Worm (Caenorhabditis elegans) whole organism, midembryonic: ENCODE measurements around the gene F32D8.4.

Experiments
- T22C8.4 ChIP-seq: fragments of 200-800 bp; sonication (Bioruptor generic); IDR thresholded peaks from 2 replicates; pipeline ENCODE4 v1.3.6; 2022; ENCODE audit warnings: missing genetic modification characterization, missing compliant biosample characterization
- cog-1 ChIP-seq: sonication (generic microtip); optimal IDR thresholded peaks from 2 replicates; lab custom pipeline; 2016; ENCODE audit warnings: missing genetic modification characterization, missing compliant biosample characterization
- flt-1 ChIP-seq: fragments of 200-800 bp; sonication (Bioruptor generic); IDR thresholded peaks from 2 replicates; pipeline ENCODE4 v1.3.6; 2022; ENCODE audit warnings: missing genetic modification characterization, missing compliant biosample characterization
- klf-2 ChIP-seq: fragments of 200-800 bp; sonication (Bioruptor generic); conservative IDR thresholded peaks from 2 replicates; pipeline ENCODE4 v1.3.6; 2022; ENCODE audit warnings: missing genetic modification reagents, missing genetic modification characterization, missing compliant biosample characterization
- med-1 ChIP-seq: sonication (generic microtip); optimal IDR thresholded peaks from 2 replicates; lab custom pipeline; 2017; ENCODE audit warnings: missing genetic modification characterization, mild to moderate bottlenecking, missing compliant biosample characterization, antibody characterized with exemption, missing genetic modification reagents; ENCODE audit not compliant: insufficient read depth
- ref-1 ChIP-seq: fragments of 200-800 bp; sonication (Bioruptor generic); conservative IDR thresholded peaks from 2 replicates; pipeline ENCODE4 v1.3.6; 2022; ENCODE audit warnings: missing genetic modification reagents, missing genetic modification characterization, missing compliant biosample characterization
- tab-1 ChIP-seq: fragments of 200-800 bp; sonication (Bioruptor generic); IDR thresholded peaks from 2 replicates; pipeline ENCODE4 v1.3.6; 2022; ENCODE audit warnings: missing genetic modification characterization, missing compliant biosample characterization
- ztf-23 ChIP-seq: fragments of 200-800 bp; sonication (Bioruptor generic); IDR thresholded peaks from 2 replicates; pipeline ENCODE4 v1.3.6; 2022; ENCODE audit warnings: missing genetic modification reagents, missing genetic modification characterization, missing compliant biosample characterization
- ztf-29 ChIP-seq: fragments of 200-800 bp; sonication (Bioruptor generic); IDR thresholded peaks from 2 replicates; pipeline ENCODE4 v1.3.6; 2022; ENCODE audit warnings: missing genetic modification reagents, missing genetic modification characterization, missing compliant biosample characterization

F32D8.4 gene

ce11 chrV:10890980-10891379, 2.4 kb downstream of the F32D8.4 start, which contains the start of gene F32D8.12:
F32D8.12 (minus strand) TSS chrV:10891027.
- no peak for TF ChIP-seq klf-2 (GFP tag; lab: Robert Waterston, UW)
- no peak for TF ChIP-seq T22C8.4 (GFP tag; lab: Robert Waterston, UW)
- no peak for TF ChIP-seq ref-1 (GFP tag; lab: Robert Waterston, UW)
- TF ChIP-seq ztf-29, result no peak
- no peak for TF ChIP-seq tab-1 (GFP tag; lab: Robert Waterston, UW)
- no peak for TF ChIP-seq cog-1
- no peak for TF ChIP-seq ztf-23 (GFP tag; lab: Robert Waterston, UW)
- no peak for TF ChIP-seq flt-1 (GFP tag; lab: Robert Waterston, UW)
- no peak for TF ChIP-seq med-1 (GFP tag; lab: Kevin White, UChicago)

- no peak for TF ChIP-seq T22C8.4 (GFP tag; lab: Robert Waterston, UW)
- no peak for TF ChIP-seq cog-1
- no peak for TF ChIP-seq ztf-23 (GFP tag; lab: Robert Waterston, UW)
- no peak for TF ChIP-seq flt-1 (GFP tag; lab: Robert Waterston, UW)
- no peak for TF ChIP-seq klf-2 (GFP tag; lab: Robert Waterston, UW)
- TF ChIP-seq tab-1 (GFP tag; lab: Robert Waterston, UW), result no peak
- no peak for TF ChIP-seq ztf-29
- TF ChIP-seq ref-1 (GFP tag; lab: Robert Waterston, UW), result no peak
- TF ChIP-seq med-1 (GFP tag; lab: Kevin White, UChicago), result no peak
These were observed 3.6 kb downstream of the F32D8.4 start for ce11 chrV:10889774-10890173.

DNA sequence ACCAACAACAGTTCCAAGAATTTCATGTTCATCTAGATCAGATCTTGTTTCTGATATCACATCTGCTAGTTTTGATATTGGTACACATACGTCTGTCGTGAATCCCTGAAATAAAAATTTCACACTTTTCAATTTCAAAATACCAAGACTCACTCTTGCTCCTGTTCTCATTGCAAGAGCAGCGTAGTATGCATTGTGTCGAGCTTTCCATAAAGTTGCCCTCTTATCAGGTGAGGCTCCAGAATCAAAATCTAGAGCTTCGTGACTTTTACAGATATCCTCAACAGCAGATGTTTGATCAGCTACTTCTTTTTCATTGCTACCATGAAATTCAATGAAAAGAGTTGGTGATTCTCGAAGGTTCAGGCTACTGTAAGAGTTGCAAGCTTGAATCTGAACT, 4.3 kb downstream of the F32D8.4 start, which contains the start of gene F32D8.11:
TSS of gene F32D8.11 (minus strand) at position 101 of the 400 bp plus-strand sequence.
- TF ChIP-seq cog-1, result no peak
- TF ChIP-seq ref-1 (GFP tag; lab: Robert Waterston, UW), result no peak
- no peak for TF ChIP-seq flt-1 (GFP tag; lab: Robert Waterston, UW)
- TF ChIP-seq tab-1 (GFP tag; lab: Robert Waterston, UW), result no peak
- no peak for TF ChIP-seq T22C8.4 (GFP tag; lab: Robert Waterston, UW)
- TF ChIP-seq ztf-23 (GFP tag; lab: Robert Waterston, UW), result no peak
- no peak for TF ChIP-seq med-1 (GFP tag; lab: Kevin White, UChicago)
- no peak for TF ChIP-seq ztf-29
- TF ChIP-seq klf-2 (GFP tag; lab: Robert Waterston, UW), result no peak

- TF ChIP-seq klf-2 (GFP tag; lab: Robert Waterston, UW), result no peak
- no peak for TF ChIP-seq med-1 (GFP tag; lab: Kevin White, UChicago)
- no peak for TF ChIP-seq ztf-23 (GFP tag; lab: Robert Waterston, UW)
These were observed 5.2 kb downstream of the F32D8.4 start for ce11 chrV:10888153-10888552.

- TF ChIP-seq ref-1 (GFP tag; lab: Robert Waterston, UW), result no peak
- no peak for TF ChIP-seq med-1 (GFP tag; lab: Kevin White, UChicago)
- TF ChIP-seq klf-2 (GFP tag; lab: Robert Waterston, UW), result no peak
- no peak for TF ChIP-seq cog-1
These were observed 5.8 kb downstream of the F32D8.4 start for ce11 chrV:10887564-10887963.

DNA sequence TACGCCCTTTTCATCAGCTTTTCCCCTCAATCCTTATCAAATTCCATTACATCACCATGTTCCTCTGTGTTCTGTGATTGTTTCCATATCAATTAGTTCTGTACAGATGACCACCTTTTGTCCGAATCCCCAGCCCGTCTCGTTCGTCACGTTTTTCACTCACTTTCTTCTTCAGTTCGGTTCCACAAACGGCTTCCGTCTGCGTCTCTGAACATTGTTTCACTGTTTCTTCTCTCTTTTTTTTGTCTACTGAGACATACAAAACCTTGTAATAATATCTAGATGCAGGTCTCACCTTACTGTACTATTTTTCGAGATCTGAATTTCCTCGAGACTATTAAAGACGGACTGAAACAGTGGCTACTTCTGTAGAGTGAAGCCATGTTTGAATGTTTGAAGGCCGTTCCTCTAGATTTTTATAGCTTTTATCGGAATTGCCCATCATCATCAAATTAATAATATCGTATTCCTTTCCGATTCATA, 6.9 kb downstream of the F32D8.4 start, which contains the start of gene F32D8.3:
TSS of gene F32D8.3 (plus strand) at position 433 of the 483 bp plus-strand sequence.
- TF ChIP-seq med-1 (GFP tag; lab: Kevin White, UChicago), result no peak
- no peak for TF ChIP-seq cog-1
- no peak for TF ChIP-seq klf-2 (GFP tag; lab: Robert Waterston, UW)
- no peak for TF ChIP-seq tab-1 (GFP tag; lab: Robert Waterston, UW)
- no peak for TF ChIP-seq flt-1 (GFP tag; lab: Robert Waterston, UW)
- TF ChIP-seq ref-1 (GFP tag; lab: Robert Waterston, UW), result no peak
- TF ChIP-seq ztf-29, result no peak
- no peak for TF ChIP-seq ztf-23 (GFP tag; lab: Robert Waterston, UW)
- TF ChIP-seq T22C8.4 (GFP tag; lab: Robert Waterston, UW), result no peak

DNA sequence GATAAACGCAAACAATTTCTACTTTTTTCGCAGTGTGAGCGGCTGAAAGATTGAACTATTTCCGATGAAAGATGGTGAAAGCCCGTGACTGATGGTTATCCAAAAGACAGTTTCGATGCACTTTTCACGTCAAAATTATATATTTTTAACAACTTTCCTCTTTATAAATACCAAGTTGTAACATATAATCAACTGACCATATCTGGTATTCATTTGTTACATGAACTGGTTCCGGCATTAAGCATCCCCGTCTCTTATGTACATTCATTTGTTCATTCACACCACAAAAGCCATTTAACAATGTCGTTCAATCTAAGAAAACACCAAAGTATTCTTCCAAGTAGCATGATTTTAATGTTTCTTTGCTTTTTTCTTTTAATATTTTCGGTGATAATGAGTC, 9.9 kb downstream of the F32D8.4 start, which contains the start of gene F32D8.2:
TSS of gene F32D8.2 (plus strand) at position 301 of the 400 bp plus-strand sequence.
- no peak for TF ChIP-seq ref-1 (GFP tag; lab: Robert Waterston, UW)
- no peak for TF ChIP-seq flt-1 (GFP tag; lab: Robert Waterston, UW)
- TF ChIP-seq ztf-23 (GFP tag; lab: Robert Waterston, UW), result no peak
- no peak for TF ChIP-seq tab-1 (GFP tag; lab: Robert Waterston, UW)
- no peak for TF ChIP-seq cog-1
- TF ChIP-seq T22C8.4 (GFP tag; lab: Robert Waterston, UW), result no peak
- no peak for TF ChIP-seq med-1 (GFP tag; lab: Kevin White, UChicago)
- TF ChIP-seq ztf-29, result no peak
- no peak for TF ChIP-seq klf-2 (GFP tag; lab: Robert Waterston, UW)

- TF ChIP-seq flt-1 (GFP tag; lab: Robert Waterston, UW), result no peak
- no peak for TF ChIP-seq tab-1 (GFP tag; lab: Robert Waterston, UW)
- no peak for TF ChIP-seq ref-1 (GFP tag; lab: Robert Waterston, UW)
- no peak for TF ChIP-seq med-1 (GFP tag; lab: Kevin White, UChicago)
- no peak for TF ChIP-seq T22C8.4 (GFP tag; lab: Robert Waterston, UW)
These were observed 13.1 kb downstream of the F32D8.4 start, which contains the start of gene F32D8.1 for ce11 chrV:10880138-10880882. F32D8.1 (plus strand) TSS chrV:10880832.
